Fruit fly (Drosophila melanogaster): ENCODE measurements around the gene Rbcn-3A.

The Rbcn-3A gene

dm6 chrX:6267187-6267711 lies 12.0 kb upstream of the Rbcn-3A start, which contains the start of gene schlank (continued):
- peak; percentile 59 for TF ChIP-seq CG12769 (tag; optimal IDR thresholded peaks at IDR 0.05)
- TF ChIP-seq CG14441 (GFP tag; IDR thresholded peaks at IDR 0.05), result peak; percentile 71
- TF ChIP-seq E2f2 (GFP tag; IDR thresholded peaks at IDR 0.05), result peak; percentile 39; the same call in 1 of the 2 replicates
- no peak for TF ChIP-seq Adf1 (GFP tag; IDR thresholded peaks at IDR 0.05)
- TF ChIP-seq slbo (GFP tag; IDR thresholded peaks at IDR 0.05), result peak; percentile 81
- no peak for TF ChIP-seq sima (GFP tag; optimal IDR thresholded peaks at IDR 0.05)
- peak; percentile 69 for TF ChIP-seq gem (tag; optimal IDR thresholded peaks at IDR 0.05)
- peak; percentile 37; the same call in 1 of the 2 replicates for TF ChIP-seq Rx (GFP tag; IDR thresholded peaks at IDR 0.05)
- TF ChIP-seq CG17385 (GFP tag; optimal IDR thresholded peaks at IDR 0.05), result no peak
- TF ChIP-seq ato (GFP tag; IDR thresholded peaks at IDR 0.05; ENCODE audit: partially characterized antibody), result no peak
- no peak for TF ChIP-seq crol (GFP tag; IDR thresholded peaks at IDR 0.05)
- TF ChIP-seq Kr (GFP tag; optimal IDR thresholded peaks at IDR 0.05), result no peak
- no peak for TF ChIP-seq Hey (tag; optimal IDR thresholded peaks at IDR 0.05)
- TF ChIP-seq zfh1 (GFP tag; IDR thresholded peaks at IDR 0.05), result peak; percentile 58; the same call in 2 of the 3 replicates
- TF ChIP-seq Deaf1 (tag; optimal IDR thresholded peaks at IDR 0.05), result no peak
- TF ChIP-seq CG7786 (GFP tag; optimal IDR thresholded peaks at IDR 0.05), result peak; percentile 64
- TF ChIP-seq dimm (GFP tag; IDR thresholded peaks at IDR 0.05), result no peak
- TF ChIP-seq ewg (GFP tag; optimal IDR thresholded peaks at IDR 0.05), result peak; percentile 39
- peak; percentile 53; the same call in 1 of the 2 replicates for TF ChIP-seq Atf6 (GFP tag; IDR thresholded peaks at IDR 0.05)
- peak; percentile 54 for TF ChIP-seq CG13624 (GFP tag; optimal IDR thresholded peaks at IDR 0.05)
- TF ChIP-seq Hr3 (GFP tag; optimal IDR thresholded peaks at IDR 0.05), result peak; percentile 41
- TF ChIP-seq CG4282 (GFP tag; optimal IDR thresholded peaks at IDR 0.05), result peak; percentile 38
- peak; percentile 8 to 46 for TF ChIP-seq chif (GFP tag; optimal IDR thresholded peaks at IDR 0.05)
- peak; percentile 53; the same call in 1 of the 2 replicates for TF ChIP-seq HLH3B (GFP tag; IDR thresholded peaks at IDR 0.05)
- TF ChIP-seq Antp (GFP tag; optimal IDR thresholded peaks at IDR 0.05), result peak; percentile 75
- peak; percentile 60 for TF ChIP-seq CG1602 (GFP tag; optimal IDR thresholded peaks at IDR 0.05)
- TF ChIP-seq tin (GFP tag; optimal IDR thresholded peaks at IDR 0.05), result peak; percentile 41
- TF ChIP-seq Lpt (GFP tag; optimal IDR thresholded peaks at IDR 0.05), result no peak
- TF ChIP-seq ftz-f1 (GFP tag; optimal IDR thresholded peaks at IDR 0.05), result no peak
- TF ChIP-seq Awh (GFP tag; IDR thresholded peaks at IDR 0.05), result peak; percentile 56
- peak; percentile 32; the same call in 1 of the 3 replicates for TF ChIP-seq CG14050 (GFP tag; IDR thresholded peaks at IDR 0.05)
- TF ChIP-seq CG16863 (GFP tag; optimal IDR thresholded peaks at IDR 0.05), result peak; percentile 57
- peak; percentile 30 for TF ChIP-seq mirr (GFP tag; optimal IDR thresholded peaks at IDR 0.05)
- peak; percentile 41 for TF ChIP-seq Abd-B (GFP tag; optimal IDR thresholded peaks at IDR 0.05)
- TF ChIP-seq kni (GFP tag; optimal IDR thresholded peaks at IDR 0.05), result no peak
- no peak for TF ChIP-seq CG31441 (GFP tag; IDR thresholded peaks at IDR 0.05)
- peak; percentile 31 for TF ChIP-seq CG18476 (GFP tag; optimal IDR thresholded peaks at IDR 0.05)
- TF ChIP-seq br (optimal IDR thresholded peaks at IDR 0.05), result no peak
- TF ChIP-seq cwo (GFP tag; optimal IDR thresholded peaks at IDR 0.05), result no peak
- TF ChIP-seq CG10267 (tag; optimal IDR thresholded peaks at IDR 0.05), result peak; percentile 39
- peak; percentile 51; the same call in 1 of the 2 replicates for TF ChIP-seq E2f1 (GFP tag; IDR thresholded peaks at IDR 0.05)
- TF ChIP-seq CG10654 (GFP tag; optimal IDR thresholded peaks at IDR 0.05), result peak; percentile 40
- TF ChIP-seq CG11560 (tag; IDR thresholded peaks at IDR 0.05), result no peak
- TF ChIP-seq NFAT (GFP tag; IDR thresholded peaks at IDR 0.05), result peak; percentile 61
- TF ChIP-seq Dp (GFP tag; optimal IDR thresholded peaks at IDR 0.05), result peak; percentile 30
- TF ChIP-seq Dbx (GFP tag; IDR thresholded peaks at IDR 0.05), result 0 out of 3 replicates have a peak, but pooled peaks have one; percentile 36
- TF ChIP-seq CG30431 (GFP tag; optimal IDR thresholded peaks at IDR 0.05), result peak; percentile 9
- peak; percentile 68 for TF ChIP-seq vvl (GFP tag; IDR thresholded peaks at IDR 0.05)
- TF ChIP-seq Hr51 (GFP tag; optimal IDR thresholded peaks at IDR 0.05), result peak in 1 of 2 experiments; percentile 1
- TF ChIP-seq CG5180 (GFP tag; optimal IDR thresholded peaks at IDR 0.05), result no peak
- peak; percentile 27 for TF ChIP-seq tx (GFP tag; optimal IDR thresholded peaks at IDR 0.05)
